Fruit fly (Drosophila melanogaster): ENCODE measurements around the gene UQCR-11.

DNA sequence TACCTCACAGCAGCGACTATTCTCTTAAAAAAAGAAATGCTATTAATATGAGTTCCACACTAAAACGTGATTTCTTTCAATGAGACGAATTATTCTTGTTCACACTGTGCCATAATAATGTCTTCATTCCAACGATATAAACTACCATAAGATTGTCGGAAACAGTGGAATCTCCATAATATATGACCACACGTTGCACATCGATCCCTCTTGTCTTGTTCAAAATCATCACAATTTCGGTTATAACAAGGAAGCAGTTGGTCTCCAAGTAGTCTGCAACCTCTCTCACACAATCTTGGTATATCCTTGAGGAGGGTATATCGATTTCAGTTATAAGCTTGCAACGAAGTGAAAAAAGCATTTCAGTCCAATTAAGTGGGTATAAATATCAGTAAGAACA lies 4.6 kb upstream of the UQCR-11 start, which contains the start of gene MED21:
- no peak for TF ChIP-seq CG7368 (GFP tag; optimal IDR thresholded peaks at IDR 0.05)
- TF ChIP-seq Smox (GFP tag; optimal IDR thresholded peaks at IDR 0.05) = no peak
- TF ChIP-seq OdsH (GFP tag; optimal IDR thresholded peaks at IDR 0.05) = peak; percentile 31

Measured in whole organism, prepupa.